Fruit fly (Drosophila melanogaster) whole organism, pupa: ENCODE measurements around the gene UQCR-Q.

ENCODE experiments used
- CG13204 ChIP-seq: fragments of 200-800 bp; sonication (Bioruptor generic); optimal IDR thresholded peaks from 2 replicates; lab custom pipeline; 2018; ENCODE audit warnings: missing biosample characterization, mild to moderate bottlenecking, missing genetic modification characterization, moderate library complexity
- CG34367 ChIP-seq: fragments of 200-800 bp; sonication (Bioruptor generic); optimal IDR thresholded peaks from 2 replicates; lab custom pipeline; 2018; ENCODE audit warnings: missing biosample characterization, mild to moderate bottlenecking, missing genetic modification characterization
- D1 ChIP-seq: fragments of 200-800 bp; sonication (Bioruptor generic); optimal IDR thresholded peaks from 2 replicates; lab custom pipeline; 2018; ENCODE audit warnings: missing biosample characterization, mild to moderate bottlenecking, missing genetic modification characterization, moderate library complexity
- EcR ChIP-seq: fragments of 200-800 bp; sonication (Bioruptor generic); optimal IDR thresholded peaks from 3 replicates; lab custom pipeline; 2019; ENCODE audit warnings: missing biosample characterization, missing genetic modification characterization, mild to moderate bottlenecking, moderate library complexity, missing genetic modification reagents

dm6 chr3L:17444569-17444968, 30.0 kb upstream of the UQCR-Q start:
- TF ChIP-seq CG34367 (tag; lab: Kevin White, UChicago) (no peak), D1 (tag; lab: Kevin White, UChicago) (no peak), CG13204 (GFP tag; lab: Kevin White, UChicago) (no peak), EcR (GFP tag; lab: Kevin White, UChicago) (no peak)
